Worm (Caenorhabditis elegans): ENCODE results near the gene F59B2.12.

The F59B2.12 gene

ce11 chrIII:8978512-8979352, 38.7 kb upstream of the F59B2.12 start (continued):
- no peak for TF ChIP-seq snpc-3.4 (tag; optimal IDR thresholded peaks at IDR 0.05)
- TF ChIP-seq nhr-179 (tag; optimal IDR thresholded peaks at IDR 0.05), result no peak
- TF ChIP-seq attf-5 (GFP tag; optimal IDR thresholded peaks at IDR 0.05), result no peak
- TF ChIP-seq xnd-1 (tag; optimal IDR thresholded peaks at IDR 0.05), result no peak
- no peak for TF ChIP-seq him-1 (tag; optimal IDR thresholded peaks at IDR 0.05)
- TF ChIP-seq cebp-1 (GFP tag; IDR thresholded peaks at IDR 0.05), result peak; percentile 33; the same call in 1 of the 2 replicates
- peak; percentile 71 for TF ChIP-seq cebp-1 (tag; optimal IDR thresholded peaks at IDR 0.05)
- no peak for TF ChIP-seq hrde-1 (tag; optimal IDR thresholded peaks at IDR 0.05; ENCODE audit: borderline replicate concordance)
- TF ChIP-seq K12H6.12 (tag; optimal IDR thresholded peaks at IDR 0.05), result peak; percentile 20
- TF ChIP-seq ceh-40 (GFP tag; IDR thresholded peaks at IDR 0.05), result no peak
- TF ChIP-seq ztf-28 (GFP tag; IDR thresholded peaks at IDR 0.05), result no peak
- no peak for TF ChIP-seq efl-1 (GFP tag; optimal IDR thresholded peaks at IDR 0.05)
- TF ChIP-seq nhr-27 (tag; optimal IDR thresholded peaks at IDR 0.05), result no peak
- TF ChIP-seq F49E8.2 (tag; optimal IDR thresholded peaks at IDR 0.05; ENCODE audit: insufficient read depth), result no peak
- 0 out of 2 replicates have a peak, but pooled peaks have one; percentile 7 for TF ChIP-seq rcor-1 (GFP tag; IDR thresholded peaks at IDR 0.05)
- peak; percentile 52 for TF ChIP-seq chd-7 (tag; optimal IDR thresholded peaks at IDR 0.05)
- no peak for TF ChIP-seq F52B5.7 (tag; optimal IDR thresholded peaks at IDR 0.05)
- no peak for TF ChIP-seq bed-2 (GFP tag; IDR thresholded peaks at IDR 0.05)
- peak in 1 of 3 experiments; percentile 31 for TF ChIP-seq lin-35 (GFP tag; optimal IDR thresholded peaks at IDR 0.05)
- no peak for TF ChIP-seq let-607 (tag; optimal IDR thresholded peaks at IDR 0.05)
- no peak for TF ChIP-seq ztf-25 (GFP tag; IDR thresholded peaks at IDR 0.05)
- 0 out of 2 replicates have a peak, but pooled peaks have one; percentile 21 for TF ChIP-seq Y53G8AR.9 (GFP tag; conservative IDR thresholded peaks at IDR 0.05)
- 0 out of 2 replicates have a peak, but pooled peaks have one; percentile 31 for TF ChIP-seq hsf-1 (GFP tag; IDR thresholded peaks at IDR 0.05)
- no peak for TF ChIP-seq mxl-1 (tag; optimal IDR thresholded peaks at IDR 0.05)

DNA sequence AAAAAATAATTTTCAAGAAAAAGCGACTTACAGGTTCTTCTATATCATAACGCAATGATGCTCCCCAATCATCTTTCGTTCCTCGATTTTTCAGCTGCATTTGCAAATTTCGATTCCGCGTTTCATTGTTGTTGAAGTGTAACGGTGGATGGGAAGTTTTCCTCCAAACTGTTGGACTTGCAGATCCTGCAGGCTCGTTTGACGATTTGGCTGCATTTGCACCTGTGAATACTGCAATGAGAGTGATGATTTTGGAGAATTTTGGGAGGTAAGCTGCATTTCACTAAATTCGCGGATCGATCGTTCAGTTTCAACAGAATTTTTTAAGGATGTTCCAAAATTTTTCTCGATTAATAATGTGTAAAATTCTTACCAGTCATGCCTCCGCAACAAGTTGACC, 36.5 kb upstream of the F59B2.12 start:
- TF ChIP-seq ceh-40 (GFP tag; IDR thresholded peaks at IDR 0.05), result no peak
- TF ChIP-seq Y95B8A.8 (GFP tag; IDR thresholded peaks at IDR 0.05), result no peak
- no peak for TF ChIP-seq snpc-1.1 (tag; optimal IDR thresholded peaks at IDR 0.05; ENCODE audit: insufficient read depth)
- TF ChIP-seq let-526 (GFP tag; IDR thresholded peaks at IDR 0.05), result no peak
- no peak for TF ChIP-seq dpl-1 (GFP tag; optimal IDR thresholded peaks at IDR 0.05)
- no peak for TF ChIP-seq rpc-1 (optimal IDR thresholded peaks at IDR 0.05)
- no peak for TF ChIP-seq rpc-1 (tag; optimal IDR thresholded peaks at IDR 0.05)
- no peak for TF ChIP-seq B0261.1 (tag; optimal IDR thresholded peaks at IDR 0.05)
- no peak for TF ChIP-seq lag-1 (GFP tag; IDR thresholded peaks at IDR 0.05)

- peak; percentile 60; the same call in 1 of the 2 replicates for TF ChIP-seq zfh-2 (GFP tag; conservative IDR thresholded peaks at IDR 0.05)
- TF ChIP-seq lin-40 (tag; optimal IDR thresholded peaks at IDR 0.05), result peak; percentile 44
- no peak for TF ChIP-seq ZK185.1 (tag; optimal IDR thresholded peaks at IDR 0.05; ENCODE audit: poor library complexity, severe bottlenecking)
- TF ChIP-seq ceh-27 (GFP tag; optimal IDR thresholded peaks at IDR 0.05), result no peak
- TF ChIP-seq snpc-3.4 (tag; optimal IDR thresholded peaks at IDR 0.05), result no peak
- TF ChIP-seq zim-3 (tag; optimal IDR thresholded peaks at IDR 0.05), result no peak
- TF ChIP-seq snpc-4 (GFP tag; optimal IDR thresholded peaks at IDR 0.05), result no peak
- TF ChIP-seq snpc-4 (tag; optimal IDR thresholded peaks at IDR 0.05), result peak in 1 of 4 experiments; percentile 16
- TF ChIP-seq F52B5.7 (tag; optimal IDR thresholded peaks at IDR 0.05), result peak; percentile 15
- no peak for TF ChIP-seq him-1 (tag; optimal IDR thresholded peaks at IDR 0.05)
- no peak for TF ChIP-seq hlh-26 (GFP tag; conservative IDR thresholded peaks at IDR 0.05)
- TF ChIP-seq nhr-80 (tag; optimal IDR thresholded peaks at IDR 0.05), result no peak
- no peak for TF ChIP-seq cebp-1 (GFP tag; IDR thresholded peaks at IDR 0.05)
- peak; percentile 24 for TF ChIP-seq cebp-1 (tag; optimal IDR thresholded peaks at IDR 0.05)
- TF ChIP-seq mxl-1 (tag; optimal IDR thresholded peaks at IDR 0.05), result no peak
- peak; percentile 40; the same call in 1 of the 2 replicates for TF ChIP-seq hmg-1.2 (GFP tag; IDR thresholded peaks at IDR 0.05)
- TF ChIP-seq ztf-18 (tag; optimal IDR thresholded peaks at IDR 0.05), result no peak
Observed at ce11 chrIII:8981847-8982479, 35.4 kb upstream of the F59B2.12 start, which contains the start of gene pde-2. pde-2 (minus strand) TSS chrIII:8981897.
